Fruit fly (Drosophila melanogaster) whole organism, embryonic: ENCODE measurements around the gene Peritrophin-15a.

Experiments used
- ATbp ChIP-seq: fragments of 200-800 bp; sonication (Bioruptor generic); optimal IDR thresholded peaks from 2 replicates; lab custom pipeline; 2017; ENCODE audit warnings: missing biosample characterization, mild to moderate bottlenecking, missing genetic modification characterization, missing genetic modification reagents
- Ada2b ChIP-seq: fragments of 200-800 bp; sonication (Bioruptor generic); IDR thresholded peaks from 2 replicates; pipeline ENCODE4 v1.3.6; 2022; ENCODE audit warnings: missing biosample characterization, missing genetic modification characterization
- Atf6 ChIP-seq: fragments of 200-800 bp; sonication (Bioruptor generic); IDR thresholded peaks from 2 replicates; pipeline ENCODE4 v1.3.6; 2022; ENCODE audit warnings: missing biosample characterization, missing genetic modification characterization
- Bgb ChIP-seq: fragments of 200-800 bp; sonication (Bioruptor generic); IDR thresholded peaks from 2 replicates; pipeline ENCODE4 v1.3.6; 2022; ENCODE audit warnings: missing biosample characterization, missing genetic modification characterization; ENCODE audit not compliant: partially characterized antibody
- C15 ChIP-seq: fragments of 200-800 bp; sonication (Bioruptor generic); IDR thresholded peaks from 3 replicates; pipeline ENCODE4 v1.3.6; 2022; ENCODE audit warnings: missing biosample characterization, missing genetic modification characterization
- CG12744 ChIP-seq: fragments of 200-800 bp; sonication (Bioruptor generic); optimal IDR thresholded peaks from 2 replicates; lab custom pipeline; 2016; ENCODE audit warnings: missing biosample characterization, missing genetic modification characterization
- CG13287 ChIP-seq: fragments of 200-800 bp; sonication (Bioruptor generic); IDR thresholded peaks from 2 replicates; pipeline ENCODE4 v1.3.6; 2022; ENCODE audit warnings: missing biosample characterization, missing genetic modification characterization; ENCODE audit not compliant: partially characterized antibody
- CG13624 ChIP-seq: fragments of 200-800 bp; sonication (Bioruptor generic); optimal IDR thresholded peaks from 2 replicates; lab custom pipeline; 2016; ENCODE audit warnings: missing biosample characterization, missing genetic modification characterization
- CG15601 ChIP-seq: fragments of 200-800 bp; sonication (Bioruptor generic); optimal IDR thresholded peaks from 3 replicates; lab custom pipeline; 2019; ENCODE audit warnings: missing biosample characterization, mild to moderate bottlenecking, missing genetic modification characterization, moderate library complexity
- CG17568 ChIP-seq: fragments of 200-800 bp; sonication (Bioruptor generic); optimal IDR thresholded peaks from 2 replicates; lab custom pipeline; 2018; ENCODE audit warnings: missing biosample characterization, mild to moderate bottlenecking, missing genetic modification characterization, moderate library complexity
- CG2678 ChIP-seq: fragments of 200-800 bp; sonication (Bioruptor generic); optimal IDR thresholded peaks from 3 replicates; lab custom pipeline; 2019; ENCODE audit warnings: missing biosample characterization, mild to moderate bottlenecking, missing genetic modification characterization, moderate library complexity
- CG31388 ChIP-seq: fragments of 200-800 bp; sonication (Bioruptor generic); optimal IDR thresholded peaks from 2 replicates; lab custom pipeline; 2016; ENCODE audit warnings: missing biosample characterization, missing genetic modification characterization
- CG3163 ChIP-seq: fragments of 200-800 bp; sonication (Bioruptor generic); optimal IDR thresholded peaks from 3 replicates; lab custom pipeline; 2016; ENCODE audit warnings: missing biosample characterization, missing genetic modification characterization
- CG4707 ChIP-seq: fragments of 200-800 bp; sonication (Bioruptor generic); optimal IDR thresholded peaks from 2 replicates; lab custom pipeline; 2018; ENCODE audit warnings: missing biosample characterization, mild to moderate bottlenecking, missing genetic modification characterization, moderate library complexity
- CG4820 ChIP-seq: fragments of 200-800 bp; sonication (Bioruptor generic); optimal IDR thresholded peaks from 3 replicates; lab custom pipeline; 2016; ENCODE audit warnings: missing biosample characterization, missing genetic modification characterization
- CG5180 ChIP-seq: fragments of 200-800 bp; sonication (Bioruptor generic); optimal IDR thresholded peaks from 3 replicates; lab custom pipeline; 2017; ENCODE audit warnings: missing biosample characterization, missing genetic modification characterization, mild to moderate bottlenecking, moderate library complexity, missing genetic modification reagents
- CG7357 ChIP-seq: fragments of 200-800 bp; sonication (Bioruptor generic); IDR thresholded peaks from 3 replicates; pipeline ENCODE4 v1.3.6; 2022; ENCODE audit warnings: missing biosample characterization, missing genetic modification characterization
- CG7963 ChIP-seq: fragments of 200-800 bp; sonication (Bioruptor generic); IDR thresholded peaks from 3 replicates; pipeline ENCODE4 v1.3.6; 2022; ENCODE audit warnings: missing biosample characterization, missing genetic modification characterization; ENCODE audit not compliant: partially characterized antibody
- CG7987 ChIP-seq: fragments of 200-800 bp; sonication (Bioruptor generic); optimal IDR thresholded peaks from 2 replicates; lab custom pipeline; 2018; ENCODE audit warnings: missing biosample characterization, mild to moderate bottlenecking, missing genetic modification characterization, moderate library complexity
- CG8359 ChIP-seq: fragments of 200-800 bp; sonication (Bioruptor generic); optimal IDR thresholded peaks from 2 replicates; lab custom pipeline; 2017; ENCODE audit warnings: missing biosample characterization, mild to moderate bottlenecking, missing genetic modification characterization, borderline replicate concordance
- CG8944 ChIP-seq: fragments of 200-800 bp; sonication (Bioruptor generic); optimal IDR thresholded peaks from 3 replicates; lab custom pipeline; 2016; ENCODE audit warnings: missing biosample characterization, missing genetic modification characterization
- CG9609 ChIP-seq: fragments of 200-800 bp; sonication (Bioruptor generic); optimal IDR thresholded peaks from 3 replicates; lab custom pipeline; 2016; ENCODE audit warnings: missing biosample characterization, missing genetic modification characterization
- CG9727 ChIP-seq: fragments of 200-800 bp; sonication (Bioruptor generic); optimal IDR thresholded peaks from 3 replicates; lab custom pipeline; 2017; ENCODE audit warnings: missing biosample characterization, mild to moderate bottlenecking, missing genetic modification characterization
- CkIIα-i1 ChIP-seq: fragments of 200-800 bp; sonication (Bioruptor generic); IDR thresholded peaks from 2 replicates; pipeline ENCODE4 v1.3.6; 2022; ENCODE audit warnings: missing biosample characterization, missing genetic modification characterization
- Dp ChIP-seq: fragments of 200-800 bp; sonication (Bioruptor generic); optimal IDR thresholded peaks from 2 replicates; lab custom pipeline; 2018; ENCODE audit warnings: missing biosample characterization, mild to moderate bottlenecking, missing genetic modification characterization, moderate library complexity
- Hmr ChIP-seq: fragments of 200-800 bp; sonication (Bioruptor generic); optimal IDR thresholded peaks from 3 replicates; lab custom pipeline; 2017; ENCODE audit warnings: mild to moderate bottlenecking, missing biosample characterization, missing genetic modification reagents, missing genetic modification characterization
- MESR4 ChIP-seq: fragments of 200-800 bp; sonication (Bioruptor generic); optimal IDR thresholded peaks from 2 replicates; lab custom pipeline; 2018; ENCODE audit warnings: missing biosample characterization, mild to moderate bottlenecking, missing genetic modification characterization, moderate library complexity
- Stat92E ChIP-seq, 3 experiments: fragments of >200 bp in 2 of 3; fragments of 200-800 bp in 1 of 3; sonication (Bioruptor generic) in 1 of 3; optimal IDR thresholded peaks; 2 replicates each; lab custom pipeline; 2017 to 2019; ENCODE audit warnings: missing biosample characterization in 3 of 3, missing genetic modification characterization in 3 of 3, mild to moderate bottlenecking in 1 of 3, moderate library complexity in 1 of 3
- YL-1 ChIP-seq: fragments of 200-800 bp; sonication (Bioruptor generic); optimal IDR thresholded peaks from 3 replicates; lab custom pipeline; 2017; ENCODE audit warnings: missing biosample characterization, mild to moderate bottlenecking, missing genetic modification characterization
- bcd ChIP-seq: fragments of 200-800 bp; sonication (Bioruptor generic); optimal IDR thresholded peaks from 2 replicates; lab custom pipeline; 2017; ENCODE audit warnings: missing biosample characterization, mild to moderate bottlenecking, missing genetic modification characterization
- dmrt11E ChIP-seq: fragments of 200-800 bp; sonication (Bioruptor generic); optimal IDR thresholded peaks from 3 replicates; lab custom pipeline; 2018; ENCODE audit warnings: missing biosample characterization, mild to moderate bottlenecking, missing genetic modification characterization, moderate library complexity
- inv ChIP-seq: fragments of 200-800 bp; sonication (Bioruptor generic); IDR thresholded peaks from 2 replicates; pipeline ENCODE4 v1.3.6; 2022; ENCODE audit warnings: missing biosample characterization, missing genetic modification characterization; ENCODE audit not compliant: partially characterized antibody
- ken ChIP-seq: fragments of 200-800 bp; sonication (Bioruptor generic); IDR thresholded peaks from 3 replicates; pipeline ENCODE4 v1.3.6; 2022; ENCODE audit warnings: missing biosample characterization, missing genetic modification characterization
- kni ChIP-seq: fragments of 200-800 bp; sonication (Bioruptor generic); optimal IDR thresholded peaks from 3 replicates; lab custom pipeline; 2017; ENCODE audit warnings: mild to moderate bottlenecking, missing biosample characterization, missing genetic modification reagents, missing genetic modification characterization
- lab ChIP-seq: fragments of 200-800 bp; sonication (Bioruptor generic); optimal IDR thresholded peaks from 3 replicates; lab custom pipeline; 2017; ENCODE audit warnings: missing biosample characterization, missing genetic modification characterization, mild to moderate bottlenecking, moderate library complexity, missing genetic modification reagents
- lilli ChIP-seq: fragments of 200-800 bp; sonication (Bioruptor generic); optimal IDR thresholded peaks from 3 replicates; lab custom pipeline; 2016; ENCODE audit warnings: missing biosample characterization, missing genetic modification characterization
- lov ChIP-seq, 2 experiments: fragments of 200-800 bp in 1 of 2; fragments of >200 bp in 1 of 2; sonication (Bioruptor generic) in 1 of 2; IDR thresholded peaks in 1 of 2; optimal IDR thresholded peaks in 1 of 2; 2 replicates in 1 of 2; 3 replicates in 1 of 2; pipeline versions ENCODE4 v1.3.6 to Lab custom; 2017 to 2022; ENCODE audit warnings: missing biosample characterization in 1 of 2, missing genetic modification characterization in 1 of 2
- otp ChIP-seq: fragments of 200-800 bp; sonication (Bioruptor generic); IDR thresholded peaks from 3 replicates; pipeline ENCODE4, ENCODE4 v1.3.6; 2022; ENCODE audit warnings: missing biosample characterization, missing genetic modification characterization
- phol ChIP-seq: fragments of 200-800 bp; sonication (Bioruptor generic); optimal IDR thresholded peaks from 3 replicates; lab custom pipeline; 2018; ENCODE audit warnings: missing biosample characterization, mild to moderate bottlenecking, missing genetic modification characterization, moderate library complexity
- seq ChIP-seq: fragments of 200-800 bp; sonication (Bioruptor generic); IDR thresholded peaks from 2 replicates; pipeline ENCODE4 v1.3.6; 2022; ENCODE audit warnings: missing biosample characterization, missing genetic modification characterization
- sna ChIP-seq: fragments of 200-800 bp; sonication (Bioruptor generic); IDR thresholded peaks from 2 replicates; pipeline ENCODE4 v1.3.6; 2022; ENCODE audit warnings: missing biosample characterization, missing genetic modification characterization; ENCODE audit not compliant: partially characterized antibody
- tll ChIP-seq, 2 experiments: fragments of 200-800 bp in 1 of 2; fragments of >200 bp in 1 of 2; sonication (Bioruptor generic) in 1 of 2; optimal IDR thresholded peaks; 2 replicates each; lab custom pipeline; 2017 to 2019; ENCODE audit warnings: missing biosample characterization in 2 of 2, missing genetic modification characterization in 2 of 2, mild to moderate bottlenecking in 1 of 2, moderate library complexity in 1 of 2
- vvl ChIP-seq: fragments of 200-800 bp; sonication (Bioruptor generic); IDR thresholded peaks from 2 replicates; pipeline ENCODE4 v1.3.6; 2022; ENCODE audit warnings: missing biosample characterization, missing genetic modification characterization
- zen ChIP-seq: fragments of 200-800 bp; sonication (Bioruptor generic); optimal IDR thresholded peaks from 3 replicates; lab custom pipeline; 2018; ENCODE audit warnings: missing biosample characterization, mild to moderate bottlenecking, missing genetic modification characterization, moderate library complexity

Gene Peritrophin-15a

DNA sequence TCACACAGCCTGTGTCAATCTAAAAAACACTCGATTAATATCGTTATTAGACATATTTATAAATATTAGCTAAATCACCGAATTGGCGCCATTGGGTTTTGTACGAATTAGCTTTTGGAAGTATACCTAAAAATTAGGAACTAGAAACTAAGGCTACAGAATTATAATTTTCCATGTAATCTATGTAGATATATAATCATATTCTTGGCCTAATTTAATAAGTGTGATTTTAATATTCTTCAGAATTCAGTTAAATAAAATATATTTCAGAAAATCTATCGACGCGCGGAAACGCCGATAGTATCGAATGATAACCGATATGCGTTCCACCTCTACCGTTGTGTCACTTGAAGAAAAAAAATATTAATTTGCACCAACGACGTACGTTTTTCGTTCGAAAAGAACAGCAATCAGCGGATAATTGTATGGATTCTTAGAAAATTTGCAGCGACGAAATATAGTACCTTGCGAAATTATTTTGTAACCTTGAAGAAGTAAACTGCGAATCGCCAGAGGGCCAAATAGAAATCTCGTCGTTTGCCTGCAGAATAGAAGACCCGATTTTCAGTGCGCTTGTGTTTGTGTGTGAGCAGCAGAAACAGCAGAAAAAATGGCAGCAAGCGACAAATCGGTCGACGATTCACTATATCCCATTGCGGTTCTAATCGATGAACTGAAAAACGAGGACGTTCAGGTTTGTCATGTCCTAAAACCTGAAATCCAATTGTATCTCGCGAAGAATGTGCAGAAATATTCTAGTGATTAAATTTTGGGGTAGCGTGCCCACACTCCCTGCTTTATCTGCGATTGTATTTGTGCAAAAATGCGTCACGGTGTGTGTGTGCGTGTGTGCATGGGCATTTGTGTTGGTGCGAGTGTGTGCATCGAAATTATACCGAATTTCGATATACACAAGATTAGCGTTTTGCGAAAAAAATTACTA, 29.9 kb downstream of the Peritrophin-15a start, which contains the start of gene Pp2A-29B (continued):
- TF ChIP-seq inv (GFP tag; lab: Robert Waterston, UW) (peak; percentile 100), Stat92E (GFP tag; optimal IDR thresholded peaks at IDR 0.05; lab: Kevin White, UChicago) (peak in 1 of 3 experiments; percentile 14), CG17568 (GFP tag; lab: Kevin White, UChicago) (peak; percentile 7), CG7357 (GFP tag; lab: Robert Waterston, UW) (no peak), Ada2b (no peak), CG8359 (GFP tag; lab: Kevin White, UChicago) (no peak), zen (tag; lab: Kevin White, UChicago) (peak; percentile 59), CG31388 (GFP tag; lab: Kevin White, UChicago) (no peak), CkIIα-i1 (GFP tag; lab: Robert Waterston, UW) (no peak), ATbp (GFP tag; lab: Kevin White, UChicago) (no peak), Dp (GFP tag; lab: Kevin White, UChicago) (peak; percentile 80), seq (no peak), vvl (GFP tag; lab: Robert Waterston, UW) (0 out of 2 replicates have a peak, but pooled peaks have one; percentile 11), CG12744 (no peak), CG3163 (GFP tag; lab: Kevin White, UChicago) (no peak), CG4820 (no peak), MESR4 (peak; percentile 87), lilli (GFP tag; lab: Kevin White, UChicago) (peak; percentile 8), CG13624 (GFP tag; lab: Kevin White, UChicago) (no peak), CG4707 (GFP tag; lab: Kevin White, UChicago) (no peak), Bgb (GFP tag; lab: Robert Waterston, UW) (peak; percentile 97), lov (optimal IDR thresholded peaks at IDR 0.05; lab: Kevin White, UChicago) (no peak), lov (GFP tag; IDR thresholded peaks at IDR 0.05; lab: Robert Waterston, UW) (no peak), otp (GFP tag; lab: Robert Waterston, UW) (no peak), kni (GFP tag; lab: Kevin White, UChicago) (peak; percentile 55), dmrt11E (tag; lab: Kevin White, UChicago) (peak; percentile 46), ken (GFP tag; lab: Robert Waterston, UW) (no peak), bcd (GFP tag; lab: Kevin White, UChicago) (peak; percentile 20), CG7963 (peak; percentile 95), sna (peak; percentile 99), CG8944 (GFP tag; lab: Kevin White, UChicago) (no peak), Hmr (GFP tag; lab: Kevin White, UChicago) (peak; percentile 4), C15 (GFP tag; lab: Robert Waterston, UW) (no peak), CG9727 (GFP tag; lab: Kevin White, UChicago) (peak; percentile 61), CG9609 (GFP tag; lab: Kevin White, UChicago) (no peak), YL-1 (GFP tag; lab: Kevin White, UChicago) (peak; percentile 65), CG15601 (tag; lab: Kevin White, UChicago) (peak; percentile 56), tll (GFP tag; optimal IDR thresholded peaks at IDR 0.05; lab: Kevin White, UChicago) (no peak), CG7987 (GFP tag; lab: Kevin White, UChicago) (no peak), CG13287 (GFP tag; lab: Robert Waterston, UW) (peak; percentile 99), lab (GFP tag; lab: Kevin White, UChicago) (peak; percentile 15), CG2678 (tag; lab: Kevin White, UChicago) (peak; percentile 15), Atf6 (GFP tag; lab: Robert Waterston, UW) (no peak), phol (tag; lab: Kevin White, UChicago) (peak; percentile 92), CG5180 (no peak)
- TF ChIP-seq, all 482 proteins: peak for 162
